Worm (Caenorhabditis elegans): Measurements from ENCODE around the gene fbxc-28.

ce11 chrII:950374-950773, 26.8 kb downstream of the fbxc-28 start:
- TF ChIP-seq sem-4 (tag; optimal IDR thresholded peaks at IDR 0.05) (no peak), gmeb-1 (tag; optimal IDR thresholded peaks at IDR 0.05) (no peak), unc-62 (GFP tag; optimal IDR thresholded peaks at IDR 0.05) (no peak), unc-39 (tag; optimal IDR thresholded peaks at IDR 0.05) (no peak), egl-27 (tag; optimal IDR thresholded peaks at IDR 0.05) (no peak), blmp-1 (tag; optimal IDR thresholded peaks at IDR 0.05; ENCODE audit: insufficient read depth) (no peak), nhr-10 (tag; optimal IDR thresholded peaks at IDR 0.05) (no peak), dmd-4 (tag; optimal IDR thresholded peaks at IDR 0.05) (no peak), snpc-4 (tag; optimal IDR thresholded peaks at IDR 0.05) (no peak)
